Fruit fly (Drosophila melanogaster) whole organism, prepupa: ENCODE measurements around the gene Tpc1.

Experiments
- CG10631 ChIP-seq: fragments of 200-800 bp; sonication (Bioruptor generic); optimal IDR thresholded peaks from 2 replicates; lab custom pipeline; 2016; ENCODE audit warnings: missing biosample characterization, missing genetic modification characterization
- CG10669 ChIP-seq: fragments of 200-800 bp; sonication (Bioruptor generic); optimal IDR thresholded peaks from 3 replicates; lab custom pipeline; 2018; ENCODE audit warnings: missing biosample characterization, mild to moderate bottlenecking, missing genetic modification characterization, moderate library complexity
- CG11294 ChIP-seq: fragments of 200-800 bp; sonication (Bioruptor generic); IDR thresholded peaks from 2 replicates; pipeline ENCODE4 v1.3.6; 2022; ENCODE audit warnings: missing biosample characterization, missing genetic modification characterization
- CG11902 ChIP-seq: fragments of 200-800 bp; sonication (Bioruptor generic); optimal IDR thresholded peaks from 3 replicates; lab custom pipeline; 2016; ENCODE audit warnings: missing biosample characterization, missing genetic modification characterization
- CG15336 ChIP-seq: fragments of 200-800 bp; sonication (Bioruptor generic); IDR thresholded peaks from 2 replicates; pipeline ENCODE4 v1.3.6; 2022; ENCODE audit warnings: missing biosample characterization, missing genetic modification characterization
- CG1621 ChIP-seq: fragments of 200-800 bp; sonication (Bioruptor generic); optimal IDR thresholded peaks from 3 replicates; lab custom pipeline; 2018; ENCODE audit warnings: missing biosample characterization, mild to moderate bottlenecking, missing genetic modification characterization
- CG16779 ChIP-seq: fragments of 200-800 bp; sonication (Bioruptor generic); optimal IDR thresholded peaks from 3 replicates; lab custom pipeline; 2017; ENCODE audit warnings: missing biosample characterization, mild to moderate bottlenecking, missing genetic modification characterization
- CG3032 ChIP-seq: fragments of 200-800 bp; optimal IDR thresholded peaks from 2 replicates; lab custom pipeline; 2019; ENCODE audit warnings: missing biosample characterization, mild to moderate bottlenecking, missing genetic modification characterization, moderate library complexity
- CG31627 ChIP-seq: fragments of 200-800 bp; sonication (Bioruptor generic); optimal IDR thresholded peaks from 3 replicates; lab custom pipeline; 2016; ENCODE audit warnings: missing biosample characterization, missing genetic modification characterization
- CG32006 ChIP-seq: fragments of 200-800 bp; sonication (Bioruptor generic); optimal IDR thresholded peaks from 3 replicates; lab custom pipeline; 2017; ENCODE audit warnings: missing biosample characterization, mild to moderate bottlenecking, missing genetic modification characterization
- CG34406 ChIP-seq: fragments of 200-800 bp; sonication (Bioruptor generic); optimal IDR thresholded peaks from 3 replicates; lab custom pipeline; 2016; ENCODE audit warnings: missing biosample characterization, missing genetic modification characterization
- CG3919 ChIP-seq: fragments of 200-800 bp; sonication (Bioruptor generic); optimal IDR thresholded peaks from 3 replicates; lab custom pipeline; 2016; ENCODE audit warnings: missing biosample characterization, missing genetic modification characterization
- CG4318 ChIP-seq: fragments of 200-800 bp; sonication (Bioruptor generic); optimal IDR thresholded peaks from 3 replicates; lab custom pipeline; 2017; ENCODE audit warnings: missing biosample characterization, mild to moderate bottlenecking, missing genetic modification characterization
- CG6163 ChIP-seq: fragments of 200-800 bp; sonication (Bioruptor generic); IDR thresholded peaks from 3 replicates; pipeline ENCODE4 v1.3.6; 2022; ENCODE audit warnings: missing biosample characterization, missing genetic modification characterization
- CG6792 ChIP-seq: fragments of 200-800 bp; sonication (Bioruptor generic); optimal IDR thresholded peaks from 3 replicates; lab custom pipeline; 2016; ENCODE audit warnings: missing biosample characterization, missing genetic modification characterization
- CG6808 ChIP-seq: fragments of 200-800 bp; sonication (Bioruptor generic); optimal IDR thresholded peaks from 3 replicates; lab custom pipeline; 2017; ENCODE audit warnings: missing biosample characterization, missing genetic modification characterization, mild to moderate bottlenecking, moderate library complexity, missing genetic modification reagents
- CG6854 ChIP-seq: fragments of 200-800 bp; sonication (Bioruptor generic); optimal IDR thresholded peaks from 2 replicates; lab custom pipeline; 2017; ENCODE audit warnings: missing biosample characterization, mild to moderate bottlenecking, missing genetic modification characterization
- CG7368 ChIP-seq: fragments of 200-800 bp; sonication (Bioruptor generic); optimal IDR thresholded peaks from 3 replicates; lab custom pipeline; 2016; ENCODE audit warnings: missing biosample characterization, missing genetic modification characterization
- CG8119 ChIP-seq: fragments of 200-800 bp; sonication (Bioruptor generic); IDR thresholded peaks from 3 replicates; pipeline ENCODE4 v1.3.6; 2022; ENCODE audit warnings: missing biosample characterization, missing genetic modification characterization
- CG8319 ChIP-seq: fragments of 200-800 bp; sonication (Bioruptor generic); optimal IDR thresholded peaks from 3 replicates; lab custom pipeline; 2016; ENCODE audit warnings: missing biosample characterization, missing genetic modification characterization
- CG8632 ChIP-seq: fragments of 200-800 bp; sonication (Bioruptor generic); optimal IDR thresholded peaks from 3 replicates; lab custom pipeline; 2016; ENCODE audit warnings: missing biosample characterization, missing genetic modification characterization
- CG9139 ChIP-seq: fragments of 200-800 bp; sonication (Bioruptor generic); optimal IDR thresholded peaks from 3 replicates; lab custom pipeline; 2017; ENCODE audit warnings: missing biosample characterization, mild to moderate bottlenecking, missing genetic modification characterization
- Eip78C ChIP-seq: fragments of 200-800 bp; sonication (Bioruptor generic); peaks from one replicate; lab custom pipeline; 2016; ENCODE audit warnings: missing biosample characterization, missing genetic modification characterization
- Eip93F ChIP-seq: fragments of 200-800 bp; sonication (Bioruptor generic); optimal IDR thresholded peaks from 2 replicates; lab custom pipeline; 2016; ENCODE audit warnings: missing biosample characterization, mild to moderate bottlenecking, missing genetic modification characterization
- Ets21C ChIP-seq: fragments of 200-800 bp; sonication (Bioruptor generic); optimal IDR thresholded peaks from 3 replicates; lab custom pipeline; 2016; ENCODE audit warnings: missing biosample characterization, missing genetic modification characterization
- Gug ChIP-seq: fragments of 200-800 bp; sonication (Bioruptor generic); IDR thresholded peaks from 2 replicates; pipeline ENCODE4 v1.3.6; 2022; ENCODE audit warnings: missing biosample characterization, missing genetic modification characterization
- Hr38 ChIP-seq: sonication (Bioruptor generic); optimal IDR thresholded peaks from 2 replicates; lab custom pipeline; 2016; ENCODE audit warnings: missing biosample characterization, missing genetic modification characterization
- Hr39 ChIP-seq: fragments of 200-800 bp; sonication (Bioruptor generic); optimal IDR thresholded peaks from 2 replicates; lab custom pipeline; 2016; ENCODE audit warnings: missing biosample characterization, missing genetic modification characterization
- Hr4 ChIP-seq: fragments of 200-800 bp; sonication (Bioruptor generic); optimal IDR thresholded peaks from 3 replicates; lab custom pipeline; 2016; ENCODE audit warnings: missing biosample characterization, missing genetic modification characterization
- Lpt ChIP-seq: fragments of 200-800 bp; sonication (Bioruptor generic); optimal IDR thresholded peaks from 3 replicates; lab custom pipeline; 2016; ENCODE audit warnings: missing biosample characterization, missing genetic modification characterization
- Met ChIP-seq: fragments of 200-800 bp; sonication (Bioruptor generic); optimal IDR thresholded peaks from 3 replicates; lab custom pipeline; 2016; ENCODE audit warnings: missing biosample characterization, missing genetic modification characterization
- Smox ChIP-seq: fragments of 200-800 bp; sonication (Bioruptor generic); optimal IDR thresholded peaks from 3 replicates; lab custom pipeline; 2016; ENCODE audit warnings: missing biosample characterization, missing genetic modification characterization
- Sox15 ChIP-seq: fragments of 200-800 bp; sonication (Bioruptor generic); optimal IDR thresholded peaks from 3 replicates; lab custom pipeline; 2016; ENCODE audit warnings: missing biosample characterization, missing genetic modification characterization
- cyc ChIP-seq: fragments of 200-800 bp; sonication (Bioruptor generic); optimal IDR thresholded peaks from 3 replicates; lab custom pipeline; 2016; ENCODE audit warnings: missing biosample characterization, missing genetic modification characterization
- dac ChIP-seq: fragments of 200-800 bp; sonication (Bioruptor generic); optimal IDR thresholded peaks from 2 replicates; lab custom pipeline; 2017; ENCODE audit warnings: missing biosample characterization, mild to moderate bottlenecking, missing genetic modification characterization
- dsx ChIP-seq: fragments of 200-800 bp; optimal IDR thresholded peaks from 3 replicates; lab custom pipeline; 2019; ENCODE audit warnings: missing biosample characterization, mild to moderate bottlenecking, missing genetic modification characterization, moderate library complexity; ENCODE audit not compliant: poor library complexity, severe bottlenecking
- esn ChIP-seq: fragments of 200-800 bp; sonication (Bioruptor generic); optimal IDR thresholded peaks from 2 replicates; lab custom pipeline; 2016; ENCODE audit warnings: missing biosample characterization, mild to moderate bottlenecking, missing genetic modification characterization, moderate library complexity
- fd85E ChIP-seq: fragments of 200-800 bp; sonication (Bioruptor generic); optimal IDR thresholded peaks from 3 replicates; lab custom pipeline; 2016; ENCODE audit warnings: missing biosample characterization, missing genetic modification characterization
- fkh ChIP-seq: fragments of 200-800 bp; sonication (Bioruptor generic); optimal IDR thresholded peaks from 3 replicates; lab custom pipeline; 2017; ENCODE audit warnings: missing biosample characterization, mild to moderate bottlenecking, missing genetic modification characterization, moderate library complexity
- lz ChIP-seq: fragments of 200-800 bp; sonication (Bioruptor generic); optimal IDR thresholded peaks from 3 replicates; lab custom pipeline; 2016; ENCODE audit warnings: missing biosample characterization, missing genetic modification characterization
- net ChIP-seq: fragments of 200-800 bp; sonication (Bioruptor generic); optimal IDR thresholded peaks from 3 replicates; lab custom pipeline; 2016; ENCODE audit warnings: missing biosample characterization, missing genetic modification characterization
- pdm3 ChIP-seq: fragments of 200-800 bp; sonication (Bioruptor generic); optimal IDR thresholded peaks from 3 replicates; lab custom pipeline; 2016; ENCODE audit warnings: missing biosample characterization, missing genetic modification characterization
- salr ChIP-seq, 2 experiments: fragments of 200-800 bp; sonication (Bioruptor generic); optimal IDR thresholded peaks; 3 replicates each; lab custom pipeline; 2016 to 2018; ENCODE audit warnings: missing biosample characterization in 2 of 2, missing genetic modification characterization in 2 of 2, mild to moderate bottlenecking in 1 of 2
- spab ChIP-seq: fragments of 200-800 bp; sonication (Bioruptor generic); optimal IDR thresholded peaks from 2 replicates; lab custom pipeline; 2017; ENCODE audit warnings: missing biosample characterization, mild to moderate bottlenecking, missing genetic modification characterization, missing genetic modification reagents
- svp ChIP-seq: fragments of 200-800 bp; sonication (Bioruptor generic); peaks from one replicate; lab custom pipeline; 2016; ENCODE audit warnings: missing biosample characterization, missing genetic modification characterization
- topi ChIP-seq: fragments of 200-800 bp; sonication (Bioruptor generic); optimal IDR thresholded peaks from 3 replicates; lab custom pipeline; 2016; ENCODE audit warnings: missing biosample characterization, missing genetic modification characterization

Gene Tpc1

dm6 chr3R:10886462-10887315 lies 4.7 kb upstream of the Tpc1 start (continued):
- TF ChIP-seq CG6792 (GFP tag; lab: Kevin White, UChicago) = peak; percentile 93
- peak; percentile 91 for TF ChIP-seq Hr39 (GFP tag; lab: Kevin White, UChicago)
- TF ChIP-seq Lpt (GFP tag; lab: Kevin White, UChicago) = peak; percentile 87
- TF ChIP-seq fd85E (GFP tag; lab: Kevin White, UChicago) = peak; percentile 80
- peak; percentile 94 for TF ChIP-seq CG3919 (GFP tag; lab: Kevin White, UChicago)
- TF ChIP-seq CG32006 = peak; percentile 93
- peak; percentile 87 for TF ChIP-seq CG10631 (GFP tag; lab: Kevin White, UChicago)
- TF ChIP-seq CG16779 (tag; lab: Kevin White, UChicago) = peak; percentile 91
- TF ChIP-seq CG8119 (GFP tag; lab: Robert Waterston, UW) = peak; percentile 96
- peak; percentile 62 for TF ChIP-seq dsx (GFP tag; lab: Kevin White, UChicago)
- TF ChIP-seq CG8319 = peak; percentile 77
- TF ChIP-seq dac (GFP tag; lab: Kevin White, UChicago) = peak; percentile 82
- peak; percentile 92 for TF ChIP-seq CG34406
- TF ChIP-seq svp (GFP tag; lab: Kevin White, UChicago) = peak; percentile 98
- peak; percentile 67 for TF ChIP-seq Eip93F (GFP tag; lab: Kevin White, UChicago)
- TF ChIP-seq CG6854 = peak; percentile 76
- TF ChIP-seq Gug = peak; percentile 86
- TF ChIP-seq CG8632 (GFP tag; lab: Kevin White, UChicago) = peak; percentile 88
- TF ChIP-seq CG31627 (GFP tag; lab: Kevin White, UChicago) = peak; percentile 94
- peak; percentile 92 for TF ChIP-seq Smox (GFP tag; lab: Kevin White, UChicago)
- peak; percentile 87 for TF ChIP-seq Ets21C (GFP tag; lab: Kevin White, UChicago)
- peak; percentile 76 for TF ChIP-seq CG3032
- peak; percentile 91 for TF ChIP-seq pdm3 (GFP tag; lab: Kevin White, UChicago)
- peak; percentile 79 for TF ChIP-seq CG6808 (GFP tag; lab: Kevin White, UChicago)
- TF ChIP-seq fkh = peak; percentile 71
- peak; percentile 98 for TF ChIP-seq Eip78C (GFP tag; lab: Kevin White, UChicago)
- peak; percentile 94 for TF ChIP-seq esn (GFP tag; lab: Kevin White, UChicago)

dm6 chr3R:10885422-10886081 lies 3.6 kb upstream of the Tpc1 start, which contains the start of gene Leash:
Gene Leash, plus strand, starts transcription at chr3R:10885540.
- TF ChIP-seq CG6163 (GFP tag; lab: Robert Waterston, UW) (0 out of 3 replicates have a peak, but pooled peaks have one; percentile 14), CG11294 (GFP tag; lab: Robert Waterston, UW) (no peak), CG1621 (tag; lab: Kevin White, UChicago) (peak; percentile 3), esn (GFP tag; lab: Kevin White, UChicago) (no peak), CG11902 (GFP tag; lab: Kevin White, UChicago) (no peak), dac (GFP tag; lab: Kevin White, UChicago) (no peak), Smox (GFP tag; lab: Kevin White, UChicago) (no peak), CG4318 (no peak), Lpt (GFP tag; lab: Kevin White, UChicago) (no peak), CG32006 (no peak), salr (GFP tag; optimal IDR thresholded peaks at IDR 0.05; lab: Kevin White, UChicago) (no peak), Hr38 (no peak), cyc (GFP tag; lab: Kevin White, UChicago) (no peak), CG15336 (GFP tag; lab: Robert Waterston, UW) (no peak; the same call in 1 of the 2 replicates), Ets21C (GFP tag; lab: Kevin White, UChicago) (no peak), Gug (no peak), CG8119 (GFP tag; lab: Robert Waterston, UW) (no peak), topi (GFP tag; lab: Kevin White, UChicago) (no peak), CG7368 (GFP tag; lab: Kevin White, UChicago) (no peak), lz (no peak), CG6854 (peak; percentile 52), Met (GFP tag; lab: Kevin White, UChicago) (no peak), CG8632 (GFP tag; lab: Kevin White, UChicago) (no peak), spab (no peak), Hr4 (no peak), net (GFP tag; lab: Kevin White, UChicago) (no peak), Sox15 (GFP tag; lab: Kevin White, UChicago) (no peak), pdm3 (GFP tag; lab: Kevin White, UChicago) (no peak), dsx (GFP tag; lab: Kevin White, UChicago) (no peak), CG8319 (no peak), CG9139 (GFP tag; lab: Kevin White, UChicago) (no peak), CG10669 (GFP tag; lab: Kevin White, UChicago) (no peak)
